Worm (Caenorhabditis elegans) whole organism, L2 larva: ENCODE measurements around the gene Y60A3A.24.
A peak's percentile ranks its signal among the peaks of the same experiment; 100 is the strongest.
"Not testable (repeated sequence)": the region's sequence is repeated elsewhere in the genome, so short reads cannot be mapped to it uniquely, and the experiment has no call there.

Source experiments
- C34F6.9 ChIP-seq: fragments of 150-350 bp; optimal IDR thresholded peaks from 2 replicates; lab custom pipeline; 2014; ENCODE audit warnings: missing biosample characterization, missing genetic modification characterization
- F13H6.1 ChIP-seq: sonication (generic microtip); optimal IDR thresholded peaks from 2 replicates; lab custom pipeline; 2016; ENCODE audit warnings: missing genetic modification characterization, missing compliant biosample characterization
- ZK546.5 ChIP-seq: sonication (generic microtip); optimal IDR thresholded peaks from 2 replicates; lab custom pipeline; 2017; ENCODE audit warnings: missing biosample characterization, missing genetic modification characterization
- alr-1 ChIP-seq: fragments of 150-350 bp; optimal IDR thresholded peaks from 2 replicates; lab custom pipeline; 2014; ENCODE audit warnings: missing biosample characterization, missing genetic modification characterization
- ama-1 ChIP-seq: fragments of 150-350 bp; optimal IDR thresholded peaks from 2 replicates; lab custom pipeline; 2018; ENCODE audit warnings: inconsistent platforms
- blmp-1 ChIP-seq: sonication (generic microtip); optimal IDR thresholded peaks from 2 replicates; lab custom pipeline; 2017; ENCODE audit warnings: missing genetic modification characterization, mild to moderate bottlenecking, missing compliant biosample characterization, antibody characterized with exemption, moderate library complexity; ENCODE audit not compliant: insufficient read depth
- ceh-82 ChIP-seq: fragments of 150-350 bp; optimal IDR thresholded peaks from 2 replicates; lab custom pipeline; 2014; ENCODE audit warnings: missing biosample characterization, missing genetic modification characterization
- crh-2 ChIP-seq: sonication (generic microtip); optimal IDR thresholded peaks from 2 replicates; lab custom pipeline; 2017; ENCODE audit warnings: missing biosample characterization, missing genetic modification characterization
- lin-11 ChIP-seq: fragments of 150-350 bp; sonication (generic microtip); optimal IDR thresholded peaks from 2 replicates; lab custom pipeline; 2014; ENCODE audit warnings: missing biosample characterization, missing genetic modification characterization, inconsistent platforms, mixed read lengths
- lin-39 ChIP-seq: fragments of 150-350 bp; optimal IDR thresholded peaks from 2 replicates; lab custom pipeline; 2014; ENCODE audit warnings: missing biosample characterization, missing genetic modification reagents, missing genetic modification characterization
- mbf-1 ChIP-seq: sonication (generic microtip); optimal IDR thresholded peaks from 2 replicates; lab custom pipeline; 2017; ENCODE audit warnings: missing biosample characterization, missing genetic modification characterization
- nhr-10 ChIP-seq: sonication (generic microtip); optimal IDR thresholded peaks from 2 replicates; lab custom pipeline; 2017; ENCODE audit warnings: missing biosample characterization, missing genetic modification characterization
- nhr-11 ChIP-seq: fragments of 150-350 bp; optimal IDR thresholded peaks from 2 replicates; lab custom pipeline; 2014; ENCODE audit warnings: missing biosample characterization, missing genetic modification characterization
- nhr-129 ChIP-seq: fragments of 150-350 bp; optimal IDR thresholded peaks from 2 replicates; lab custom pipeline; 2014; ENCODE audit warnings: missing biosample characterization, missing genetic modification characterization
- nhr-21 ChIP-seq: fragments of 150-350 bp; optimal IDR thresholded peaks from 2 replicates; lab custom pipeline; 2014; ENCODE audit warnings: missing biosample characterization, missing genetic modification characterization
- nhr-23 ChIP-seq: fragments of 150-350 bp; optimal IDR thresholded peaks from 2 replicates; lab custom pipeline; 2014; ENCODE audit warnings: missing biosample characterization, missing genetic modification reagents, missing genetic modification characterization
- nhr-237 ChIP-seq: fragments of 150-350 bp; optimal IDR thresholded peaks from 2 replicates; lab custom pipeline; 2014; ENCODE audit warnings: missing biosample characterization, missing genetic modification characterization
- nhr-25 ChIP-seq: fragments of 150-350 bp; sonication (generic microtip); optimal IDR thresholded peaks from 3 replicates; lab custom pipeline; 2014; ENCODE audit warnings: missing biosample characterization, missing genetic modification characterization
- nhr-6 ChIP-seq: fragments of 150-350 bp; optimal IDR thresholded peaks from 2 replicates; lab custom pipeline; 2014; ENCODE audit warnings: missing biosample characterization, missing genetic modification characterization
- nhr-77 ChIP-seq: fragments of 150-350 bp; optimal IDR thresholded peaks from 2 replicates; lab custom pipeline; 2014; ENCODE audit warnings: missing biosample characterization, missing genetic modification characterization
- peb-1 ChIP-seq: fragments of 150-350 bp; optimal IDR thresholded peaks from 2 replicates; lab custom pipeline; 2014; ENCODE audit warnings: missing biosample characterization, missing genetic modification characterization
- sem-4 ChIP-seq: fragments of 150-350 bp; optimal IDR thresholded peaks from 2 replicates; lab custom pipeline; 2014; ENCODE audit warnings: missing biosample characterization, missing genetic modification reagents, missing genetic modification characterization
- skn-1 ChIP-seq: sonication (generic microtip); optimal IDR thresholded peaks from 2 replicates; lab custom pipeline; 2017; ENCODE audit warnings: missing biosample characterization, missing genetic modification characterization
- sma-3 ChIP-seq: sonication (generic microtip); optimal IDR thresholded peaks from 2 replicates; lab custom pipeline; 2016; ENCODE audit warnings: missing genetic modification reagents, missing genetic modification characterization, missing compliant biosample characterization
- sma-9 ChIP-seq, 2 experiments: fragments of 150-350 bp in 1 of 2; sonication (generic microtip) in 1 of 2; optimal IDR thresholded peaks; 2 replicates each; lab custom pipeline; 2014 to 2016; ENCODE audit warnings: missing genetic modification characterization in 2 of 2, mild to moderate bottlenecking in 1 of 2, missing biosample characterization in 1 of 2, missing compliant biosample characterization in 1 of 2, missing genetic modification reagents in 1 of 2, moderate library complexity in 1 of 2
- snpc-4 ChIP-seq: fragments of 150-350 bp; optimal IDR thresholded peaks from 2 replicates; lab custom pipeline; 2014; ENCODE audit warnings: missing biosample characterization, missing genetic modification characterization
- unc-55 ChIP-seq: fragments of 150-350 bp; sonication (generic microtip); optimal IDR thresholded peaks from 3 replicates; lab custom pipeline; 2014; ENCODE audit warnings: missing biosample characterization, missing genetic modification reagents, missing genetic modification characterization
- unc-62 ChIP-seq: fragments of 150-350 bp; optimal IDR thresholded peaks from 2 replicates; lab custom pipeline; 2014; ENCODE audit warnings: missing biosample characterization, missing genetic modification reagents, missing genetic modification characterization
- ztf-1 ChIP-seq: fragments of 200-800 bp; sonication (Bioruptor generic); conservative IDR thresholded peaks from 2 replicates; pipeline ENCODE4 v1.3.6; 2022; ENCODE audit warnings: missing genetic modification characterization, missing compliant biosample characterization
- ztf-4 ChIP-seq: fragments of 150-350 bp; optimal IDR thresholded peaks from 2 replicates; lab custom pipeline; 2014; ENCODE audit warnings: missing biosample characterization, missing genetic modification characterization

Gene Y60A3A.24

ce11 chrV:19972984-19973383 is 8.7 kb downstream of the Y60A3A.24 start, which contains the start of gene srh-173:
Gene srh-173, plus strand, starts transcription at chrV:19973284.
- TF ChIP-seq nhr-25 (tag; lab: Kevin White, UChicago): no peak
- no peak for TF ChIP-seq ceh-82 (tag; lab: Kevin White, UChicago)
- no peak for TF ChIP-seq nhr-6 (tag; lab: Kevin White, UChicago)
- no peak for TF ChIP-seq sma-3 (GFP tag; lab: Kevin White, UChicago)
- no peak for TF ChIP-seq ztf-1 (GFP tag; lab: Robert Waterston, UW)
- no peak for TF ChIP-seq ztf-4
- no peak for TF ChIP-seq sma-9 (GFP tag; optimal IDR thresholded peaks at IDR 0.05; lab: Kevin White, UChicago)
- no peak for TF ChIP-seq sma-9 (tag; optimal IDR thresholded peaks at IDR 0.05; lab: Kevin White, UChicago)

- TF ChIP-seq sem-4 (tag; lab: Kevin White, UChicago) (no peak), F13H6.1 (tag; lab: Kevin White, UChicago) (no peak)
Measured at ce11 chrV:19965626-19966025, 16.1 kb downstream of the Y60A3A.24 start, which contains the start of gene srh-171. Gene srh-171, plus strand, starts transcription at chrV:19965700.

ce11 chrV:19961971-19962370 is 19.7 kb downstream of the Y60A3A.24 start:
- no peak for TF ChIP-seq ZK546.5 (tag; lab: Kevin White, UChicago)
- no peak for TF ChIP-seq mbf-1 (tag; lab: Kevin White, UChicago)
- no peak for TF ChIP-seq peb-1 (tag; lab: Kevin White, UChicago)
- no peak for TF ChIP-seq skn-1 (tag; lab: Kevin White, UChicago)
- no peak for TF ChIP-seq lin-11 (tag; lab: Kevin White, UChicago)
- TF ChIP-seq unc-55 (GFP tag; lab: Kevin White, UChicago): no peak
- TF ChIP-seq crh-2: no peak

ce11 chrV:19958744-19959143 is 22.9 kb downstream of the Y60A3A.24 start, which contains the start of gene srh-172:
Gene srh-172, plus strand, starts transcription at chrV:19959044.
- TF ChIP-seq alr-1 (tag; lab: Kevin White, UChicago): no peak
- TF ChIP-seq ztf-1 (GFP tag; lab: Robert Waterston, UW): no peak
- no peak for TF ChIP-seq nhr-23
- TF ChIP-seq ama-1 (lab: Kevin White, UChicago): no peak
- no peak for TF ChIP-seq snpc-4 (tag; lab: Kevin White, UChicago)

ce11 chrV:19955171-19955570 is 26.5 kb downstream of the Y60A3A.24 start, which contains the start of gene abhd-3.1:
Gene abhd-3.1, plus strand, starts transcription at chrV:19955488.
- TF ChIP-seq unc-55 (GFP tag; lab: Kevin White, UChicago) (peak; percentile 28), lin-39 (tag; lab: Kevin White, UChicago) (no peak)

ce11 chrV:19954491-19954890 is 27.2 kb downstream of the Y60A3A.24 start:
- TF ChIP-seq nhr-129 (tag; lab: Kevin White, UChicago): no peak
- no peak for TF ChIP-seq blmp-1 (tag; lab: Kevin White, UChicago)
- no peak for TF ChIP-seq nhr-10 (tag; lab: Kevin White, UChicago)
- TF ChIP-seq mbf-1 (tag; lab: Kevin White, UChicago): no peak
- no peak for TF ChIP-seq C34F6.9
- no peak for TF ChIP-seq peb-1 (tag; lab: Kevin White, UChicago)
- TF ChIP-seq nhr-77 (tag; lab: Kevin White, UChicago): no peak
- TF ChIP-seq nhr-237 (tag; lab: Kevin White, UChicago): no peak
- TF ChIP-seq unc-62 (GFP tag; lab: Kevin White, UChicago): no peak
- no peak for TF ChIP-seq nhr-11 (tag; lab: Kevin White, UChicago)
- no peak for TF ChIP-seq nhr-21 (tag; lab: Kevin White, UChicago)
- TF ChIP-seq nhr-6 (tag; lab: Kevin White, UChicago): no peak
- no peak for TF ChIP-seq ztf-1 (GFP tag; lab: Robert Waterston, UW)
- TF ChIP-seq, all 48 proteins: peak for 0

- not testable (repeated sequence) for TF ChIP-seq C34F6.9; unc-55 (GFP tag; lab: Kevin White, UChicago); peb-1 (tag; lab: Kevin White, UChicago)
Measured at ce11 chrV:19949721-19950120, 32.0 kb downstream of the Y60A3A.24 start, which contains the start of gene Y60A3A.8. Gene Y60A3A.8, plus strand, starts transcription at chrV:19949978.
